Fruit fly (Drosophila melanogaster) whole organism, wandering third instar larva: ENCODE results near the gene CG2924.
A peak's percentile ranks its signal among the peaks of the same experiment; 100 is the strongest.

ENCODE experiments used
- Abd-B ChIP-seq: fragments of >200 bp; optimal IDR thresholded peaks from 2 replicates; lab custom pipeline; 2017; ENCODE audit warnings: missing biosample characterization, missing genetic modification characterization
- CG9705 ChIP-seq: fragments of 200-800 bp; sonication (Bioruptor generic); optimal IDR thresholded peaks from 2 replicates; lab custom pipeline; 2018; ENCODE audit warnings: missing biosample characterization, mild to moderate bottlenecking, missing genetic modification characterization
- CrebA ChIP-seq: fragments of 200-800 bp; sonication (Bioruptor generic); optimal IDR thresholded peaks from 2 replicates; lab custom pipeline; 2016; ENCODE audit warnings: missing biosample characterization, mild to moderate bottlenecking, missing genetic modification characterization, borderline replicate concordance
- Dfd ChIP-seq: fragments of >200 bp; optimal IDR thresholded peaks from 2 replicates; lab custom pipeline; 2017; ENCODE audit warnings: missing biosample characterization, missing genetic modification characterization
- Dif ChIP-seq: fragments of 200-275, 200-300 bp; sonication (Bioruptor generic); optimal IDR thresholded peaks from 2 replicates; lab custom pipeline; 2018; ENCODE audit warnings: missing biosample characterization, missing genetic modification characterization; ENCODE audit not compliant: partially characterized antibody
- GATAd ChIP-seq: sonication (Bioruptor generic); optimal IDR thresholded peaks from 2 replicates; lab custom pipeline; 2016; ENCODE audit warnings: missing biosample characterization, missing genetic modification characterization
- HLH106 ChIP-seq: fragments of 200-800 bp; optimal IDR thresholded peaks from 3 replicates; lab custom pipeline; 2019; ENCODE audit warnings: missing biosample characterization, mild to moderate bottlenecking, missing genetic modification characterization, moderate library complexity
- Hnf4 ChIP-seq: fragments of 200-800 bp; sonication (Bioruptor generic); optimal IDR thresholded peaks from 2 replicates; lab custom pipeline; 2016; ENCODE audit warnings: missing biosample characterization, mild to moderate bottlenecking, missing genetic modification characterization
- Hr83 ChIP-seq: fragments of 200-300 bp; sonication (Bioruptor generic); optimal IDR thresholded peaks from 2 replicates; lab custom pipeline; 2016; ENCODE audit warnings: missing biosample characterization, mild to moderate bottlenecking, missing genetic modification characterization, moderate library complexity; ENCODE audit not compliant: poor library complexity, severe bottlenecking
- Jra ChIP-seq: sonication (Bioruptor generic); optimal IDR thresholded peaks from 2 replicates; lab custom pipeline; 2016; ENCODE audit warnings: missing biosample characterization, missing genetic modification characterization
- Mio ChIP-seq: sonication (Bioruptor generic); optimal IDR thresholded peaks from 2 replicates; lab custom pipeline; 2016; ENCODE audit warnings: missing biosample characterization, missing genetic modification characterization
- Myc ChIP-seq: fragments of >200 bp; optimal IDR thresholded peaks from 2 replicates; lab custom pipeline; 2017
- N ChIP-seq: fragments of >200 bp; optimal IDR thresholded peaks from 2 replicates; lab custom pipeline; 2018; ENCODE audit warnings: missing biosample characterization, missing external identifiers, missing genetic modification characterization
- OdsH ChIP-seq: fragments of 200-800 bp; sonication (Bioruptor generic); optimal IDR thresholded peaks from 2 replicates; lab custom pipeline; 2016; ENCODE audit warnings: missing biosample characterization, mild to moderate bottlenecking, missing genetic modification characterization
- Rel ChIP-seq, 2 experiments: fragments of 200-800 bp; sonication (Bioruptor generic) in 1 of 2; optimal IDR thresholded peaks; 2 replicates in 1 of 2; 3 replicates in 1 of 2; lab custom pipeline; 2016 to 2019; ENCODE audit warnings: mild to moderate bottlenecking in 2 of 2, missing biosample characterization in 2 of 2, missing genetic modification characterization in 2 of 2, moderate library complexity in 1 of 2
- Sp1 ChIP-seq: fragments of 200-800 bp; sonication (Bioruptor generic); optimal IDR thresholded peaks from 3 replicates; lab custom pipeline; 2019; ENCODE audit warnings: missing biosample characterization, mild to moderate bottlenecking, missing genetic modification characterization, moderate library complexity
- br ChIP-seq: fragments of 200-800 bp; sonication (Bioruptor generic); optimal IDR thresholded peaks from 2 replicates; lab custom pipeline; 2016; ENCODE audit warnings: missing biosample characterization, missing genetic modification characterization
- brk ChIP-seq: fragments of 200-800 bp; sonication (Bioruptor generic); optimal IDR thresholded peaks from 2 replicates; lab custom pipeline; 2016; ENCODE audit warnings: missing biosample characterization, mild to moderate bottlenecking, missing genetic modification characterization
- dl ChIP-seq, 2 experiments: fragments of 175-275, 200-275 bp in 1 of 2; fragments of 200-275 bp in 1 of 2; sonication (Bioruptor generic); optimal IDR thresholded peaks; lab custom pipeline; 2018; ENCODE audit warnings: mild to moderate bottlenecking in 2 of 2, missing biosample characterization in 2 of 2, missing genetic modification characterization in 2 of 2, moderate library complexity in 2 of 2; ENCODE audit not compliant: partially characterized antibody in 2 of 2, insufficient read depth in 1 of 2
- dmrt93B ChIP-seq: fragments of 200-800 bp; sonication (Bioruptor generic); optimal IDR thresholded peaks from 2 replicates; lab custom pipeline; 2018; ENCODE audit warnings: missing biosample characterization, mild to moderate bottlenecking, missing genetic modification characterization
- ey ChIP-seq: fragments of 200-800 bp; sonication (Bioruptor generic); optimal IDR thresholded peaks from 2 replicates; lab custom pipeline; 2016; ENCODE audit warnings: missing biosample characterization, missing genetic modification characterization
- foxo ChIP-seq, 2 experiments: fragments of 200-800 bp; sonication (Bioruptor generic); optimal IDR thresholded peaks; 2 replicates in 1 of 2; 3 replicates in 1 of 2; lab custom pipeline; 2016 to 2017; ENCODE audit warnings: missing biosample characterization in 2 of 2, missing genetic modification characterization in 2 of 2
- fru ChIP-seq: fragments of 200-800 bp; sonication (Bioruptor generic); optimal IDR thresholded peaks from 3 replicates; lab custom pipeline; 2016; ENCODE audit warnings: missing biosample characterization, mild to moderate bottlenecking, missing genetic modification characterization
- h ChIP-seq: fragments of 200-800 bp; sonication (Bioruptor generic); optimal IDR thresholded peaks from 3 replicates; lab custom pipeline; 2016; ENCODE audit warnings: missing biosample characterization, mild to moderate bottlenecking, missing genetic modification characterization
- jim ChIP-seq: fragments of 175-275, 200-325 bp; sonication (Bioruptor generic); optimal IDR thresholded peaks from 2 replicates; lab custom pipeline; 2016; ENCODE audit warnings: missing biosample characterization, mild to moderate bottlenecking, missing genetic modification characterization
- lola ChIP-seq: fragments of >200 bp; optimal IDR thresholded peaks from 2 replicates; lab custom pipeline; 2017; ENCODE audit warnings: missing biosample characterization, missing genetic modification characterization
- pan ChIP-seq: fragments of >200 bp; optimal IDR thresholded peaks from 2 replicates; lab custom pipeline; 2017
- psq ChIP-seq: fragments of 200-800 bp; sonication (Bioruptor generic); optimal IDR thresholded peaks from 3 replicates; lab custom pipeline; 2017; ENCODE audit warnings: missing biosample characterization, mild to moderate bottlenecking, missing genetic modification characterization, moderate library complexity
- rgr ChIP-seq: fragments of 200-800 bp; sonication (Bioruptor generic); optimal IDR thresholded peaks from 3 replicates; lab custom pipeline; 2016; ENCODE audit warnings: missing biosample characterization, mild to moderate bottlenecking, missing genetic modification characterization
- sage ChIP-seq: fragments of 200-800 bp; sonication (Bioruptor generic); optimal IDR thresholded peaks from 2 replicates; lab custom pipeline; 2016; ENCODE audit warnings: missing biosample characterization, mild to moderate bottlenecking, missing genetic modification characterization
- sv ChIP-seq: fragments of 200-800 bp; sonication (Bioruptor generic); optimal IDR thresholded peaks from 3 replicates; lab custom pipeline; 2016; ENCODE audit warnings: missing biosample characterization, missing genetic modification characterization
- tai ChIP-seq: sonication (Bioruptor generic); optimal IDR thresholded peaks from 2 replicates; lab custom pipeline; 2016; ENCODE audit warnings: missing biosample characterization, missing genetic modification characterization
- usp ChIP-seq: fragments of >200 bp; optimal IDR thresholded peaks from 2 replicates; lab custom pipeline; 2017; ENCODE audit warnings: missing biosample characterization, missing genetic modification characterization
- woc ChIP-seq: sonication (Bioruptor generic); optimal IDR thresholded peaks from 2 replicates; lab custom pipeline; 2016; ENCODE audit warnings: missing biosample characterization, mild to moderate bottlenecking, missing genetic modification characterization

Gene CG2924

dm6 chrX:2295435-2296229 lies 25.1 kb upstream of the CG2924 start, which contains the start of gene Raf:
Raf (plus strand) TSS chrX:2295466.
- peak; percentile 58 for TF ChIP-seq Hnf4 (GFP tag; lab: Kevin White, UChicago)
- TF ChIP-seq CrebA (GFP tag; lab: Kevin White, UChicago) = peak; percentile 0
- TF ChIP-seq jim (GFP tag; lab: Kevin White, UChicago) = peak; percentile 68
- TF ChIP-seq Rel (GFP tag; optimal IDR thresholded peaks at IDR 0.05; lab: Kevin White, UChicago) = no peak
- TF ChIP-seq Rel (tag; optimal IDR thresholded peaks at IDR 0.05; lab: Kevin White, UChicago) = peak; percentile 30
- TF ChIP-seq dl (GFP tag; optimal IDR thresholded peaks at IDR 0.05; lab: Kevin White, UChicago; ENCODE audit: insufficient read depth in 1 of 2, partially characterized antibody in 2 of 2) = peak; percentile 67 to 91
- TF ChIP-seq pan (lab: Kevin White, UChicago) = no peak
- peak; percentile 25 for TF ChIP-seq Sp1 (GFP tag; lab: Kevin White, UChicago)
- TF ChIP-seq Dif (GFP tag; lab: Kevin White, UChicago) = peak; percentile 91
- no peak for TF ChIP-seq h

dm6 chrX:2294474-2295434 lies 24.2 kb upstream of the CG2924 start:
- peak; percentile 62 for TF ChIP-seq Dif (GFP tag; lab: Kevin White, UChicago)
- TF ChIP-seq N (GFP tag; lab: Kevin White, UChicago) = no peak
- TF ChIP-seq woc (GFP tag; lab: Kevin White, UChicago) = peak; percentile 24
- TF ChIP-seq dl (GFP tag; optimal IDR thresholded peaks at IDR 0.05; lab: Kevin White, UChicago; ENCODE audit: insufficient read depth in 1 of 2, partially characterized antibody in 2 of 2) = peak in 1 of 2 experiments; percentile 81
- TF ChIP-seq Hnf4 (GFP tag; lab: Kevin White, UChicago) = peak; percentile 30
- TF ChIP-seq br (GFP tag; lab: Kevin White, UChicago) = peak; percentile 56
- peak; percentile 72 for TF ChIP-seq h
- peak; percentile 20 for TF ChIP-seq OdsH (GFP tag; lab: Kevin White, UChicago)
- TF ChIP-seq psq = peak; percentile 37
- peak; percentile 38 for TF ChIP-seq HLH106
- no peak for TF ChIP-seq Myc (lab: Kevin White, UChicago)
- TF ChIP-seq Dfd = peak; percentile 54
- peak; percentile 56 for TF ChIP-seq Hr83 (GFP tag; lab: Kevin White, UChicago)
- peak; percentile 56 for TF ChIP-seq rgr
- TF ChIP-seq sage = no peak
- no peak for TF ChIP-seq brk (GFP tag; lab: Kevin White, UChicago)
- TF ChIP-seq fru (GFP tag; lab: Kevin White, UChicago) = peak; percentile 75
- no peak for TF ChIP-seq usp (GFP tag; lab: Kevin White, UChicago)
- TF ChIP-seq Rel (GFP tag; optimal IDR thresholded peaks at IDR 0.05; lab: Kevin White, UChicago) = no peak
- TF ChIP-seq Rel (tag; optimal IDR thresholded peaks at IDR 0.05; lab: Kevin White, UChicago) = peak; percentile 97
- TF ChIP-seq Jra = no peak
- no peak for TF ChIP-seq tai (GFP tag; lab: Kevin White, UChicago)
- no peak for TF ChIP-seq CG9705 (GFP tag; lab: Kevin White, UChicago)
- no peak for TF ChIP-seq GATAd (GFP tag; lab: Kevin White, UChicago)
- TF ChIP-seq ey (GFP tag; lab: Kevin White, UChicago) = peak; percentile 58
- peak in 1 of 2 experiments; percentile 82 for TF ChIP-seq foxo (GFP tag; optimal IDR thresholded peaks at IDR 0.05; lab: Kevin White, UChicago)
- peak; percentile 23 for TF ChIP-seq dmrt93B (GFP tag; lab: Kevin White, UChicago)

DNA sequence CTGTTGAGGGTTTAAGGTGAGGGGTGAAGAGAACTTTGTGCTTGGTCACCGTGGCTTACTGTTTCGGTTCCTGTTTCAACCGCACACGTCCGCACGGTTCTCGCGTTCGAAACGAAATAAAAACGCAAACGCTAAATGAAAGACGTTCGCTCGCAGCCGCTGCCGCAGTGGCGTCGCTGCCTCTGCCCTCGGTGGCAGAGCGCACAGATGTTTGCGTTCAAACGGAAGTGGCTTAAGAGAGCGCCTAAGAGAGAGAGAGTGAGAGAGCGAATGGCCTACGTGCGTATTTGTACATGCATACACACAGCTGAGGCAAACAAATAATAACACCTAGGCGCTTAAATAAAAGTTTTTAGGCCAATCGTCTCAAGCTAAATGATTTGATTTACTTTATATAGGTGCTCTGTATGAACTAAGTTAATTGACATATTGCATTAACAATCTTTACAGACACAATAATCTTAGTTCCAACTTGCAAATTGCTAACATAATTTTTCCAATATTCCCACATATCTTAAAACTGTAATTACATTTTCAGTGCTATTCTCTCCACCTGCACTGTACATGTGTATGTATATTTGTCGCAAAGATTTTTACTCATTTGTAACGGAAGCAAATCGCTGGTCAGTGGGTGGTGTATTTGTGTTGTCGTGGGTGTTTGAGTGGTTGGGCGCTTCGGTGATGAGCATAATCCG lies 22.9 kb upstream of the CG2924 start, which contains the start of gene CG2865:
TSS of gene CG2865 (minus strand) at position 118 of the 695 bp plus-strand sequence.
- TF ChIP-seq Dif (GFP tag; lab: Kevin White, UChicago) (peak; percentile 86), woc (GFP tag; lab: Kevin White, UChicago) (peak; percentile 95), br (GFP tag; lab: Kevin White, UChicago) (peak; percentile 95), OdsH (GFP tag; lab: Kevin White, UChicago) (peak; percentile 94), jim (GFP tag; lab: Kevin White, UChicago) (no peak), Hr83 (GFP tag; lab: Kevin White, UChicago) (peak; percentile 81), CG9705 (GFP tag; lab: Kevin White, UChicago) (peak; percentile 97), CrebA (GFP tag; lab: Kevin White, UChicago) (no peak), tai (GFP tag; lab: Kevin White, UChicago) (peak; percentile 81), Myc (lab: Kevin White, UChicago) (no peak), usp (GFP tag; lab: Kevin White, UChicago) (no peak), brk (GFP tag; lab: Kevin White, UChicago) (peak; percentile 68), Rel (GFP tag; optimal IDR thresholded peaks at IDR 0.05; lab: Kevin White, UChicago) (peak; percentile 30), Rel (tag; optimal IDR thresholded peaks at IDR 0.05; lab: Kevin White, UChicago) (peak; percentile 90), Mio (GFP tag; lab: Kevin White, UChicago) (peak; percentile 25), N (GFP tag; lab: Kevin White, UChicago) (no peak), Abd-B (GFP tag; lab: Kevin White, UChicago) (no peak), pan (lab: Kevin White, UChicago) (no peak), Sp1 (GFP tag; lab: Kevin White, UChicago) (peak; percentile 98), lola (GFP tag; lab: Kevin White, UChicago) (no peak), foxo (GFP tag; optimal IDR thresholded peaks at IDR 0.05; lab: Kevin White, UChicago) (peak; percentile 67 to 96), rgr (peak; percentile 93), Hnf4 (GFP tag; lab: Kevin White, UChicago) (peak; percentile 82), GATAd (GFP tag; lab: Kevin White, UChicago) (peak; percentile 11), sv (peak; percentile 94), Dfd (no peak), ey (GFP tag; lab: Kevin White, UChicago) (peak; percentile 95), HLH106 (peak; percentile 98)
